Worm (Caenorhabditis elegans): ENCODE data around the gene sel-11.

sel-11 gene

DNA sequence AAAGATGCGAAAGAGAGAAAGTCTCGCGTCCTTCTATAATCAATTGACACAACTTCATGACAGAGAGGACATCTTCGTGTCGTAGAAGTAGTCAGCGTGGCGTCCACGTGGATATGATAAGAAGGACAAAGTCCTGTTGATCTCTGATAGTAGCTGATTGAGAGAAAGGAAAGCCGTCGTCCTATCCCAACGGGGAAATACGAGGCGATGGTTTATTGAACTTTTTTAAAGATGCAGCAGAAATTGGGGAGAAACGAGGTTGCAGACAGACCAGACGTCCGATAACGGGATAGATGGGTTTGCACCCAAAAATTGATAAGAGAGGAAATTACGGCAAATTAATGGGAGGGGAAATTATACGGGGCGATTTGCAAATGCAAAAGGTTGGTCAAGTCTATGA, 35.4 kb downstream of the sel-11 start:
- TF ChIP-seq ZK337.2 (GFP tag; IDR thresholded peaks at IDR 0.05) (no peak), lin-15B (tag; optimal IDR thresholded peaks at IDR 0.05) (no peak), ceh-20 (GFP tag; IDR thresholded peaks at IDR 0.05) (peak; percentile 75; the same call in 1 of the 2 replicates), ZK546.5 (tag; optimal IDR thresholded peaks at IDR 0.05) (no peak), nhr-28 (tag; optimal IDR thresholded peaks at IDR 0.05) (peak; percentile 86), pqm-1 (tag; optimal IDR thresholded peaks at IDR 0.05) (peak; percentile 39), nhr-25 (tag; optimal IDR thresholded peaks at IDR 0.05; ENCODE audit: borderline replicate concordance, insufficient read depth) (peak; percentile 86), daf-16 (GFP tag; optimal IDR thresholded peaks at IDR 0.05) (no peak), daf-16 (tag; optimal IDR thresholded peaks at IDR 0.05) (no peak), cey-2 (tag; optimal IDR thresholded peaks at IDR 0.05; ENCODE audit: borderline replicate concordance, insufficient read depth) (peak; percentile 94), spr-1 (tag; optimal IDR thresholded peaks at IDR 0.05) (no peak), D1046.2 (GFP tag; IDR thresholded peaks at IDR 0.05) (no peak), F10B5.3 (tag; optimal IDR thresholded peaks at IDR 0.05) (no peak), snpc-1.2 (GFP tag; IDR thresholded peaks at IDR 0.05) (no peak), fkh-10 (GFP tag; optimal IDR thresholded peaks at IDR 0.05) (no peak), daf-19 (GFP tag; conservative IDR thresholded peaks at IDR 0.05) (no peak), nhr-237 (tag; optimal IDR thresholded peaks at IDR 0.05) (peak; percentile 24), F49E8.2 (tag; optimal IDR thresholded peaks at IDR 0.05; ENCODE audit: borderline replicate concordance) (no peak), sdz-12 (GFP tag; optimal IDR thresholded peaks at IDR 0.05) (no peak), gei-8 (GFP tag; optimal IDR thresholded peaks at IDR 0.05) (peak; percentile 86), nhr-102 (tag; optimal IDR thresholded peaks at IDR 0.05) (peak; percentile 65), mxl-3 (GFP tag; optimal IDR thresholded peaks at IDR 0.05) (peak; percentile 99), aha-1 (tag) (peak; percentile 87), duxl-1 (tag; optimal IDR thresholded peaks at IDR 0.05; ENCODE audit: poor library complexity) (no peak), hif-1 (tag; optimal IDR thresholded peaks at IDR 0.05) (no peak), nhr-77 (tag; optimal IDR thresholded peaks at IDR 0.05) (no peak), arid-1 (GFP tag; conservative IDR thresholded peaks at IDR 0.05) (no peak), zip-2 (tag; optimal IDR thresholded peaks at IDR 0.05) (no peak), zfp-2 (tag; optimal IDR thresholded peaks at IDR 0.05) (no peak), daf-8 (GFP tag; IDR thresholded peaks at IDR 0.05) (no peak), dmd-9 (GFP tag; IDR thresholded peaks at IDR 0.05) (no peak), unc-39 (tag; optimal IDR thresholded peaks at IDR 0.05) (no peak), zag-1 (tag; optimal IDR thresholded peaks at IDR 0.05) (no peak), lir-3 (tag; optimal IDR thresholded peaks at IDR 0.05) (no peak), nhr-6 (tag; optimal IDR thresholded peaks at IDR 0.05) (no peak), lin-13 (GFP tag; optimal IDR thresholded peaks at IDR 0.05) (no peak), vab-7 (GFP tag; IDR thresholded peaks at IDR 0.05) (no peak), madf-9 (GFP tag; conservative IDR thresholded peaks at IDR 0.05) (no peak), hlh-30 (tag; optimal IDR thresholded peaks at IDR 0.05; ENCODE audit: insufficient read depth) (peak; percentile 69), nhr-10 (tag; optimal IDR thresholded peaks at IDR 0.05) (no peak), aly-2 (tag; optimal IDR thresholded peaks at IDR 0.05) (no peak), hmg-1.1 (GFP tag; IDR thresholded peaks at IDR 0.05) (0 out of 2 replicates have a peak, but pooled peaks have one; percentile 11), ceh-28 (tag; optimal IDR thresholded peaks at IDR 0.05) (no peak), dve-1 (tag; optimal IDR thresholded peaks at IDR 0.05; ENCODE audit: insufficient read depth) (peak; percentile 81), egl-43 (GFP tag; IDR thresholded peaks at IDR 0.05) (no peak), F37D6.2 (tag; optimal IDR thresholded peaks at IDR 0.05) (no peak), mdl-1 (tag; optimal IDR thresholded peaks at IDR 0.05) (peak; percentile 83 to 94), tag-97 (GFP tag; IDR thresholded peaks at IDR 0.05) (no peak), ctbp-1 (GFP tag; IDR thresholded peaks at IDR 0.05) (peak; percentile 45; the same call in 1 of the 2 replicates), ztf-7 (tag; optimal IDR thresholded peaks at IDR 0.05) (no peak), rbr-2 (tag; optimal IDR thresholded peaks at IDR 0.05) (peak; percentile 6), nhr-111 (GFP tag; optimal IDR thresholded peaks at IDR 0.05) (no peak)

Data from whole organism, L4 larva.